Worm (Caenorhabditis elegans) whole organism, L4 larva: Measurements from ENCODE around the gene ZC449.2.

Source experiments
- F10B5.3 ChIP-seq: sonication (generic microtip); optimal IDR thresholded peaks from 2 replicates; lab custom pipeline; 2016; ENCODE audit warnings: mild to moderate bottlenecking, missing genetic modification characterization, missing compliant biosample characterization
- T20F7.1 ChIP-seq: fragments of 200-800 bp; sonication (Bioruptor generic); optimal IDR thresholded peaks from 2 replicates; lab custom pipeline; 2018; ENCODE audit warnings: mild to moderate bottlenecking, missing genetic modification characterization, missing compliant biosample characterization
- T26A8.4 ChIP-seq: fragments of 200-800 bp; sonication (Bioruptor generic); IDR thresholded peaks from 2 replicates; pipeline ENCODE4 v1.3.6; 2022; ENCODE audit warnings: missing genetic modification characterization, missing compliant biosample characterization
- Y105C5A.15 ChIP-seq: fragments of 200-800 bp; sonication (Bioruptor generic); IDR thresholded peaks from 2 replicates; pipeline ENCODE4 v1.3.6; 2022; ENCODE audit warnings: missing genetic modification characterization, missing compliant biosample characterization
- Y5F2A.4 ChIP-seq: fragments of 200-800 bp; sonication (Bioruptor generic); optimal IDR thresholded peaks from 2 replicates; lab custom pipeline; 2018; ENCODE audit warnings: mild to moderate bottlenecking, missing genetic modification characterization, missing compliant biosample characterization
- Y75B8A.6 ChIP-seq: fragments of 200-800 bp; sonication (Bioruptor generic); IDR thresholded peaks from 2 replicates; pipeline ENCODE4 v1.3.6; 2022; ENCODE audit warnings: missing genetic modification reagents, missing genetic modification characterization, missing compliant biosample characterization
- ZK337.2 ChIP-seq: fragments of 200-800 bp; sonication (Bioruptor generic); IDR thresholded peaks from 2 replicates; pipeline ENCODE4 v1.3.6; 2022; ENCODE audit warnings: missing genetic modification reagents, missing genetic modification characterization, missing compliant biosample characterization
- ZK546.5 ChIP-seq, 2 experiments: sonication (generic microtip); optimal IDR thresholded peaks; 2 replicates each; lab custom pipeline; 2017; ENCODE audit warnings: missing biosample characterization in 2 of 2, missing genetic modification characterization in 2 of 2
- ama-1 ChIP-seq: fragments of 150-350 bp; optimal IDR thresholded peaks from 2 replicates; lab custom pipeline; 2014; ENCODE audit warnings: inconsistent platforms, mixed read lengths
- arid-1 ChIP-seq: fragments of 200-800 bp; sonication (Bioruptor generic); conservative IDR thresholded peaks from 2 replicates; pipeline ENCODE4 v1.3.6; 2022; ENCODE audit warnings: missing genetic modification reagents, missing genetic modification characterization, missing compliant biosample characterization
- attf-4 ChIP-seq: sonication (generic microtip); optimal IDR thresholded peaks from 3 replicates; lab custom pipeline; 2017; ENCODE audit warnings: missing biosample characterization, missing genetic modification characterization
- ceh-28 ChIP-seq: fragments of 150-350 bp; optimal IDR thresholded peaks from 2 replicates; lab custom pipeline; 2014; ENCODE audit warnings: missing biosample characterization, missing genetic modification reagents, missing genetic modification characterization
- ctbp-1 ChIP-seq: fragments of 200-800 bp; sonication (Bioruptor generic); IDR thresholded peaks from 2 replicates; pipeline ENCODE4 v1.3.6; 2022; ENCODE audit warnings: missing genetic modification reagents, missing genetic modification characterization, missing compliant biosample characterization
- daf-16 ChIP-seq, 3 experiments: sonication (generic microtip); optimal IDR thresholded peaks; 2 replicates each; lab custom pipeline; 2016 to 2017; ENCODE audit warnings: missing genetic modification characterization in 3 of 3, missing genetic modification reagents in 3 of 3, mild to moderate bottlenecking in 2 of 3, missing compliant biosample characterization in 2 of 3, missing biosample characterization in 1 of 3, moderate library complexity in 1 of 3
- dmd-9 ChIP-seq: fragments of 200-800 bp; sonication (Bioruptor generic); IDR thresholded peaks from 2 replicates; pipeline ENCODE4 v1.3.6; 2022; ENCODE audit warnings: missing genetic modification reagents, missing genetic modification characterization, missing compliant biosample characterization
- egl-43 ChIP-seq: fragments of 200-800 bp; sonication (Bioruptor generic); IDR thresholded peaks from 2 replicates; pipeline ENCODE4 v1.3.6; 2022; ENCODE audit warnings: missing genetic modification reagents, missing genetic modification characterization, missing compliant biosample characterization
- hlh-30 ChIP-seq: sonication (generic microtip); optimal IDR thresholded peaks from 2 replicates; lab custom pipeline; 2017; ENCODE audit warnings: antibody characterized with exemption, mild to moderate bottlenecking, missing genetic modification characterization, missing compliant biosample characterization; ENCODE audit not compliant: insufficient read depth
- lim-7 ChIP-seq: fragments of 200-800 bp; sonication (Bioruptor generic); IDR thresholded peaks from 2 replicates; pipeline ENCODE4 v1.3.6; 2022; ENCODE audit warnings: missing genetic modification characterization, missing compliant biosample characterization
- lin-13 ChIP-seq: fragments of 150-350 bp; optimal IDR thresholded peaks from 2 replicates; lab custom pipeline; 2014; ENCODE audit warnings: missing biosample characterization, missing genetic modification reagents, missing genetic modification characterization
- lin-39 ChIP-seq: fragments of 150-350 bp; optimal IDR thresholded peaks from 2 replicates; lab custom pipeline; 2014; ENCODE audit warnings: missing biosample characterization, missing genetic modification reagents, missing genetic modification characterization
- lir-3 ChIP-seq: sonication (generic microtip); optimal IDR thresholded peaks from 2 replicates; lab custom pipeline; 2016; ENCODE audit warnings: mild to moderate bottlenecking, missing genetic modification characterization, missing compliant biosample characterization
- lsy-2 ChIP-seq, 2 experiments: fragments of 150-350 bp in 1 of 2; sonication (generic microtip) in 1 of 2; optimal IDR thresholded peaks; 2 replicates each; lab custom pipeline; 2014 to 2017; ENCODE audit warnings: missing biosample characterization in 2 of 2, missing genetic modification characterization in 2 of 2
- madf-5 ChIP-seq, 2 experiments: fragments of 200-800 bp; sonication (Bioruptor generic); IDR thresholded peaks; 2 replicates each; pipeline ENCODE4 v1.3.6; 2022; ENCODE audit warnings: missing compliant biosample characterization in 2 of 2, missing genetic modification characterization in 2 of 2
- madf-9 ChIP-seq: fragments of 200-800 bp; sonication (Bioruptor generic); conservative IDR thresholded peaks from 2 replicates; pipeline ENCODE4 v1.3.6; 2022; ENCODE audit warnings: missing genetic modification reagents, missing genetic modification characterization, missing compliant biosample characterization
- mdl-1 ChIP-seq, 2 experiments: fragments of 150-350 bp in 1 of 2; sonication (generic microtip) in 1 of 2; optimal IDR thresholded peaks; 2 replicates each; lab custom pipeline; 2014 to 2017; ENCODE audit warnings: missing biosample characterization in 2 of 2, missing genetic modification characterization in 2 of 2
- nhr-10 ChIP-seq: fragments of 150-350 bp; optimal IDR thresholded peaks from 2 replicates; lab custom pipeline; 2014; ENCODE audit warnings: missing biosample characterization, missing genetic modification characterization
- nhr-11 ChIP-seq: fragments of 150-350 bp; optimal IDR thresholded peaks from 2 replicates; lab custom pipeline; 2014; ENCODE audit warnings: missing biosample characterization, missing genetic modification characterization
- nhr-237 ChIP-seq: sonication (generic microtip); optimal IDR thresholded peaks from 2 replicates; lab custom pipeline; 2017; ENCODE audit warnings: missing biosample characterization, missing genetic modification characterization
- nhr-25 ChIP-seq: sonication (generic microtip); optimal IDR thresholded peaks from 2 replicates; lab custom pipeline; 2017; ENCODE audit warnings: missing genetic modification characterization, mild to moderate bottlenecking, missing compliant biosample characterization, antibody characterized with exemption, moderate library complexity, borderline replicate concordance; ENCODE audit not compliant: insufficient read depth
- nhr-42 ChIP-seq: fragments of 200-800 bp; sonication (Bioruptor generic); IDR thresholded peaks from 2 replicates; pipeline ENCODE4 v1.3.6; 2022; ENCODE audit warnings: missing genetic modification characterization, missing compliant biosample characterization
- nhr-48 ChIP-seq: sonication (generic microtip); optimal IDR thresholded peaks from 2 replicates; lab custom pipeline; 2016; ENCODE audit warnings: mild to moderate bottlenecking, missing genetic modification characterization, missing compliant biosample characterization
- pha-4 ChIP-seq, 2 experiments: fragments of 150-350 bp in 1 of 2; fragments of 200-800 bp in 1 of 2; sonication (Bioruptor generic) in 1 of 2; IDR thresholded peaks in 1 of 2; optimal IDR thresholded peaks in 1 of 2; 2 replicates each; pipeline versions ENCODE4 v1.3.6 to Lab custom; 2014 to 2022; ENCODE audit warnings: missing genetic modification characterization in 2 of 2, missing genetic modification reagents in 2 of 2, missing biosample characterization in 1 of 2, missing compliant biosample characterization in 1 of 2
- php-3 ChIP-seq: fragments of 200-800 bp; sonication (Bioruptor generic); IDR thresholded peaks from 2 replicates; pipeline ENCODE4 v1.3.6; 2022; ENCODE audit warnings: missing genetic modification reagents, missing genetic modification characterization, missing compliant biosample characterization
- pqm-1 ChIP-seq: sonication (generic microtip); optimal IDR thresholded peaks from 2 replicates; lab custom pipeline; 2017; ENCODE audit warnings: missing biosample characterization, missing genetic modification characterization
- skn-1 ChIP-seq: fragments of 150-350 bp; optimal IDR thresholded peaks from 2 replicates; lab custom pipeline; 2014; ENCODE audit warnings: missing biosample characterization, missing genetic modification characterization
- snpc-4 ChIP-seq: fragments of 150-350 bp; optimal IDR thresholded peaks from 2 replicates; lab custom pipeline; 2014; ENCODE audit warnings: missing biosample characterization, missing genetic modification characterization
- spr-1 ChIP-seq: sonication (generic microtip); optimal IDR thresholded peaks from 2 replicates; lab custom pipeline; 2016; ENCODE audit warnings: mild to moderate bottlenecking, missing genetic modification characterization, missing compliant biosample characterization
- spr-3 ChIP-seq: fragments of 200-800 bp; sonication (Bioruptor generic); optimal IDR thresholded peaks from 2 replicates; lab custom pipeline; 2018; ENCODE audit warnings: mild to moderate bottlenecking, missing genetic modification characterization, missing compliant biosample characterization
- tag-97 ChIP-seq: fragments of 200-800 bp; sonication (Bioruptor generic); IDR thresholded peaks from 2 replicates; pipeline ENCODE4 v1.3.6; 2022; ENCODE audit warnings: missing genetic modification characterization, missing compliant biosample characterization
- unc-39 ChIP-seq: sonication (generic microtip); optimal IDR thresholded peaks from 2 replicates; lab custom pipeline; 2017; ENCODE audit warnings: missing biosample characterization, missing genetic modification characterization
- zfp-3 ChIP-seq: fragments of 200-800 bp; sonication (Bioruptor generic); conservative IDR thresholded peaks from 2 replicates; pipeline ENCODE4 v1.3.6; 2022; ENCODE audit warnings: missing genetic modification reagents, missing genetic modification characterization, missing compliant biosample characterization
- ztf-11 ChIP-seq: fragments of 150-350 bp; optimal IDR thresholded peaks from 2 replicates; lab custom pipeline; 2014; ENCODE audit warnings: missing biosample characterization, missing genetic modification characterization
- ztf-7 ChIP-seq: fragments of 150-350 bp; optimal IDR thresholded peaks from 2 replicates; lab custom pipeline; 2014; ENCODE audit warnings: missing biosample characterization, missing genetic modification characterization

ZC449.2 gene

DNA sequence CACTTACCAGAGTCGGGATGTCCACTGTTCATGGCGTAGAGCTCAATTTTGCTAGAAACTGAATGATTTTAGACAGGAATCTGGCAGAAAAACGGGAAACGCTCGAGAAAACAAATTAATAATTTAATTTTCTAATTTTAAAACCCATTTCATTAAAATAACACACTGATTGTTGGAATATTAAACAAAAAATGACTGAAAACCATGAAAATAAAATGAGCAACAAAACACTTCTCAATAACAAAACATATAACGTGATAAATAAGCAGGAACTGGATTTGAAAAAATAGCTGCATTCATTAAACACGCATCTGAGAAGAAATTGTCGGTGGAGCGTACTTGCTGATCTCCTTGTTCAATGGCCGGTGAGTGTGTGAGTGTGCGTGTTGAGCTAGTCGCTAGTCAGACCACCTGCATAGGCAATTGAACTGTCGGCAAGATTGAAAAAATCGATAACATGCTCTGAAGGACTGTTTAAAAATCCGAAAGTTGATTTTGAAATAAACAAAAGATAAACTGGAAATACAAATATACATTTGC lies 23.5 kb upstream of the ZC449.2 start, which contains the start of gene ZC8.6 (continued):
- TF ChIP-seq Y105C5A.15 (GFP tag; lab: Robert Waterston, UW) (no peak), skn-1 (no peak), spr-3 (GFP tag; lab: Kevin White, UChicago) (no peak), pqm-1 (tag; lab: Kevin White, UChicago) (peak; percentile 3), tag-97 (GFP tag; lab: Robert Waterston, UW) (no peak), nhr-11 (tag; lab: Kevin White, UChicago) (peak; percentile 20), T20F7.1 (no peak), daf-16 (GFP tag; optimal IDR thresholded peaks at IDR 0.05; lab: Kevin White, UChicago) (no peak), daf-16 (tag; optimal IDR thresholded peaks at IDR 0.05; lab: Kevin White, UChicago) (peak; percentile 25), nhr-48 (tag; lab: Kevin White, UChicago) (no peak), Y5F2A.4 (no peak), ZK337.2 (GFP tag; lab: Robert Waterston, UW) (no peak), lim-7 (GFP tag; lab: Robert Waterston, UW) (no peak), arid-1 (no peak), ztf-7 (tag; lab: Kevin White, UChicago) (no peak), lir-3 (tag; lab: Kevin White, UChicago) (no peak), F10B5.3 (tag; lab: Kevin White, UChicago) (no peak), nhr-25 (no peak), attf-4 (tag; lab: Kevin White, UChicago) (no peak), nhr-237 (tag; lab: Kevin White, UChicago) (no peak), madf-5 (GFP tag; IDR thresholded peaks at IDR 0.05; lab: Robert Waterston, UW) (no peak), ztf-11 (tag; lab: Kevin White, UChicago) (no peak), zfp-3 (GFP tag; lab: Robert Waterston, UW) (no peak), snpc-4 (no peak), Y75B8A.6 (GFP tag; lab: Robert Waterston, UW) (no peak), madf-9 (GFP tag; lab: Robert Waterston, UW) (no peak), egl-43 (GFP tag; lab: Robert Waterston, UW) (no peak), lin-39 (tag; lab: Kevin White, UChicago) (no peak), ceh-28 (tag; lab: Kevin White, UChicago) (no peak), lsy-2 (tag; optimal IDR thresholded peaks at IDR 0.05; lab: Kevin White, UChicago) (no peak), nhr-10 (tag; lab: Kevin White, UChicago) (no peak), dmd-9 (GFP tag; lab: Robert Waterston, UW) (no peak), ZK546.5 (tag; optimal IDR thresholded peaks at IDR 0.05; lab: Kevin White, UChicago) (no peak), T26A8.4 (GFP tag; lab: Robert Waterston, UW) (no peak)
- TF ChIP-seq, all 104 proteins: peak for 16

DNA sequence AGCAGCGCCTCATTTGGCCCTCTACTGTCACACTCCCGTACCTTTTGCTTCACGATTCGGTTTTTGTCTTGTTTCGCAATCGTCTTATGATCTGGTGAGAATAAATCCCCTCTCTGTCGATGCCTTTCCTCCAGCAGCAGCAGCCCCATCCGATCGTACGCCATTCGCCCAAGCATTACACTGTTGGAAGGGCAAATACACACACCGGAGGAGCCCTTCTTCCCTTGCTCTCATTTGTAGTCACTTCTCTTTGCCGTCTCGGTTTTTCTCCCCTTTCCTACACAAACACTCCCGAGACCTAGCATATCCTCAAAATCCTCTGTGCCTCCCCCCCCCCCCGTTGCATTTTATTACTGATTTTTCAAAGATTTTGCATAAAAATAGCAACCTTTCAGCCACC lies 22.2 kb upstream of the ZC449.2 start, which contains the start of gene set-30:
TSS of gene set-30 (plus strand) at position 396 of the 400 bp plus-strand sequence.
- TF ChIP-seq spr-1 (tag; lab: Kevin White, UChicago) = no peak
- 0 out of 2 replicates have a peak, but pooled peaks have one; percentile 14 for TF ChIP-seq egl-43 (GFP tag; lab: Robert Waterston, UW)
- peak; percentile 4 for TF ChIP-seq hlh-30

DNA sequence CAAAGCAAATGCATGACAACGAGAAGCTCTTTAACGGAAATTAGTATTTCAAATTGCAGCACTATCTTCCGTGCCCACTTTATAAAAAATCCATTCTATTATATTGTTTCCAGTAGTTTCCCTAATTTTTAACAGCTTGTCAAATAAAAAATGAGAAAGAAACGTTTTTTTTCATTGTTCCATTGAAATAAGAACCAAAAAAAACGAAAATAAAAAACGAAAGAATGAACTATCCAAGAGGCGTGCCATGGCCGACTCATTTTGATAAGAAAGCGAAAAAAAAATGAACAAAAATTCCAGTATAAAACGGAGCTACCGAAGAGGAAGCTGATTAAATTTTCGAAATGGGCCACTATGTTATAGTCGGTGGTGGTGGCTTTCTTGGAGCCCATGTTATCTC lies 16.1 kb upstream of the ZC449.2 start, which contains the start of gene hsd-2:
TSS of gene hsd-2 (plus strand) at position 301 of the 400 bp plus-strand sequence.
- TF ChIP-seq nhr-42 (no peak), unc-39 (tag; lab: Kevin White, UChicago) (no peak), php-3 (GFP tag; lab: Robert Waterston, UW) (no peak), ama-1 (lab: Kevin White, UChicago) (no peak), ceh-28 (tag; lab: Kevin White, UChicago) (no peak), zfp-3 (GFP tag; lab: Robert Waterston, UW) (no peak), pha-4 (GFP tag; IDR thresholded peaks at IDR 0.05; lab: Robert Waterston, UW) (no peak), pha-4 (tag; optimal IDR thresholded peaks at IDR 0.05; lab: Kevin White, UChicago) (no peak), ZK337.2 (GFP tag; lab: Robert Waterston, UW) (no peak), lin-13 (no peak), ctbp-1 (no peak), mdl-1 (tag; optimal IDR thresholded peaks at IDR 0.05; lab: Kevin White, UChicago) (no peak), nhr-237 (tag; lab: Kevin White, UChicago) (no peak)
- TF ChIP-seq, all 104 proteins: peak for 0
